Fruit fly (Drosophila melanogaster): ENCODE measurements around the gene CG12517.

DNA sequence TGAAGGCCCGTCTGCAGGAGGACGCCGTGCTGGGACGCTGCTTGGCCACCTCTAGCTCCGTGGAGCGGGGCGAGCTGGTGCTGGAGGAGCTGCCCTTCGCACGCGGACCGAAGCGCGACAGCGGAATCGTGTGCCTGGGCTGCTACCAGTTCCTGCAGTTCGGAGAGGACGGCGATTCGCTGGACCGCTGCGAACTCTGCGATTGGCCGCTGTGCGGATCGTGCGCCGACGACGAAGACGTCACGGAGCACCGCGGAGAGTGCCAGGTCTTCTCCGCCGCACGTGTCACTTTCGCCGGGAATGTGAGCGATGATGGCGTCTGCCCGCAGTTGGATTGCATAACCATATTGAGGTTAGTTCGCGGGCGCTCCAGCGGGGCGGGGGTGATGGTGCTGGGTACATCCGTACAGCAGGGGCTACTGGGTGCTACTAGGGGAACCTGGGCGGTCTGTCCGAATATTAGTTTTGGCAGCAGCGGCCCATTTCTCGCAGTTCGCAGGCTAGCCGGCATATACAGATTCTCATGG, 18.6 kb upstream of the CG12517 start:
- TF ChIP-seq CG7101 (tag; optimal IDR thresholded peaks at IDR 0.05) (no peak), cic (GFP tag; optimal IDR thresholded peaks at IDR 0.05) (no peak), CG11617 (GFP tag; optimal IDR thresholded peaks at IDR 0.05) (no peak), CG1620 (GFP tag; optimal IDR thresholded peaks at IDR 0.05) (no peak), kay (GFP tag; ENCODE audit: borderline replicate concordance) (no peak), bab1 (GFP tag; optimal IDR thresholded peaks at IDR 0.05) (no peak)

Measured in whole organism, adult.